Worm (Caenorhabditis elegans) whole organism, L2 larva: Measurements from ENCODE around the gene F47B7.2.

Experiments
- F13H6.1 ChIP-seq: sonication (generic microtip); optimal IDR thresholded peaks from 2 replicates; lab custom pipeline; 2016; ENCODE audit warnings: missing genetic modification characterization, missing compliant biosample characterization
- blmp-1 ChIP-seq: sonication (generic microtip); optimal IDR thresholded peaks from 2 replicates; lab custom pipeline; 2017; ENCODE audit warnings: missing genetic modification characterization, mild to moderate bottlenecking, missing compliant biosample characterization, antibody characterized with exemption, moderate library complexity; ENCODE audit not compliant: insufficient read depth
- egl-27 ChIP-seq: sonication (generic microtip); optimal IDR thresholded peaks from 3 replicates; lab custom pipeline; 2017; ENCODE audit warnings: missing biosample characterization, missing genetic modification reagents, missing genetic modification characterization
- fos-1 ChIP-seq: fragments of 150-350 bp; optimal IDR thresholded peaks from 2 replicates; lab custom pipeline; 2014; ENCODE audit warnings: missing biosample characterization, missing genetic modification characterization
- mdl-1 ChIP-seq, 2 experiments: fragments of 150-350 bp in 1 of 2; sonication (generic microtip) in 1 of 2; optimal IDR thresholded peaks; 2 replicates each; lab custom pipeline; 2017; ENCODE audit warnings: missing biosample characterization in 2 of 2, missing genetic modification characterization in 2 of 2
- zag-1 ChIP-seq: fragments of 150-350 bp; optimal IDR thresholded peaks from 2 replicates; lab custom pipeline; 2014; ENCODE audit warnings: missing biosample characterization, missing genetic modification characterization
- ztf-4 ChIP-seq: fragments of 150-350 bp; optimal IDR thresholded peaks from 2 replicates; lab custom pipeline; 2014; ENCODE audit warnings: missing biosample characterization, missing genetic modification characterization

DNA sequence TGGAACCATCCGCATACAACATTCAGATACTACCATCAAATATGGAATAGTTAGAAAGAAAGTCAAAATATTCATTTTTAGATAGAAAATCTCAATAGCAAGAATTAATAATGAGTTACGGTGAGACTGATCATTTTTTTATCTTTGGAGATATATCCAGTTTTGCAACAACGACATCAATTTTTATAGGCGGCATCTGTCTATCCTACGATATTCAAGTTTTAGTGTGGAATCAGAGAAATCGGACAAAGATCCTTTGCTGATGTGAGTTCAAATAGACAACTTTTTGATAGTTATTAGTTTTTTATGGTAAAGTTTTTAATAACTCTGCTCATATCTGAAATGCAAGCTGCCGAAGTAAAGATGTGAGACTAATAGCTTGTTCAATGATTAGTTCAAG is 6.0 kb upstream of the F47B7.2 start, which contains the start of gene F47B7.4:
- no peak for TF ChIP-seq ztf-4 (tag; lab: Kevin White, UChicago)
- TF ChIP-seq blmp-1 (tag; lab: Kevin White, UChicago): no peak
- TF ChIP-seq egl-27 (tag; lab: Kevin White, UChicago): no peak
- TF ChIP-seq mdl-1 (tag; optimal IDR thresholded peaks at IDR 0.05; lab: Kevin White, UChicago): no peak
- no peak for TF ChIP-seq fos-1 (tag; lab: Kevin White, UChicago)
- no peak for TF ChIP-seq zag-1
- no peak for TF ChIP-seq F13H6.1
